Fruit fly (Drosophila melanogaster) whole organism, pupa: ENCODE measurements around the gene Tsp29Fb.

Experiments used
- CG15710 ChIP-seq: fragments of 200-800 bp; sonication (Bioruptor generic); optimal IDR thresholded peaks from 2 replicates; lab custom pipeline; 2018; ENCODE audit warnings: missing biosample characterization, mild to moderate bottlenecking, missing genetic modification characterization, moderate library complexity
- CG34367 ChIP-seq: fragments of 200-800 bp; sonication (Bioruptor generic); optimal IDR thresholded peaks from 2 replicates; lab custom pipeline; 2018; ENCODE audit warnings: missing biosample characterization, mild to moderate bottlenecking, missing genetic modification characterization
- CG8301 ChIP-seq: fragments of 200-800 bp; sonication (Bioruptor generic); optimal IDR thresholded peaks from 2 replicates; lab custom pipeline; 2018; ENCODE audit warnings: missing biosample characterization, mild to moderate bottlenecking, missing genetic modification characterization
- CG9948 ChIP-seq: fragments of 200-800 bp; sonication (Bioruptor generic); optimal IDR thresholded peaks from 2 replicates; lab custom pipeline; 2018; ENCODE audit warnings: missing biosample characterization, mild to moderate bottlenecking, missing genetic modification characterization, moderate library complexity
- D1 ChIP-seq: fragments of 200-800 bp; sonication (Bioruptor generic); optimal IDR thresholded peaks from 2 replicates; lab custom pipeline; 2018; ENCODE audit warnings: missing biosample characterization, mild to moderate bottlenecking, missing genetic modification characterization, moderate library complexity
- EcR ChIP-seq: fragments of 200-800 bp; sonication (Bioruptor generic); optimal IDR thresholded peaks from 3 replicates; lab custom pipeline; 2019; ENCODE audit warnings: missing biosample characterization, missing genetic modification characterization, mild to moderate bottlenecking, moderate library complexity, missing genetic modification reagents
- Pif1B ChIP-seq: fragments of 200-800 bp; sonication (Bioruptor generic); optimal IDR thresholded peaks from 3 replicates; lab custom pipeline; 2016; ENCODE audit warnings: missing biosample characterization, missing genetic modification characterization
- fd96Ca ChIP-seq: fragments of 200-800 bp; sonication (Bioruptor generic); IDR thresholded peaks from 3 replicates; pipeline ENCODE4 v1.3.6; 2022; ENCODE audit warnings: missing biosample characterization, missing genetic modification characterization

- TF ChIP-seq CG15710, result no peak
- TF ChIP-seq CG9948 (tag; lab: Kevin White, UChicago), result no peak
- no peak for TF ChIP-seq Pif1B (GFP tag; lab: Kevin White, UChicago)
- TF ChIP-seq D1 (tag; lab: Kevin White, UChicago), result no peak
- no peak for TF ChIP-seq fd96Ca (GFP tag; lab: Robert Waterston, UW)
- no peak for TF ChIP-seq EcR
- TF ChIP-seq CG8301 (tag; lab: Kevin White, UChicago), result no peak
- no peak for TF ChIP-seq CG34367
Observed at dm6 chr2L:8888720-8889119, 48.5 kb upstream of the Tsp29Fb start.
